Worm (Caenorhabditis elegans): ENCODE measurements around the gene T19H12.12.

T19H12.12 gene

DNA sequence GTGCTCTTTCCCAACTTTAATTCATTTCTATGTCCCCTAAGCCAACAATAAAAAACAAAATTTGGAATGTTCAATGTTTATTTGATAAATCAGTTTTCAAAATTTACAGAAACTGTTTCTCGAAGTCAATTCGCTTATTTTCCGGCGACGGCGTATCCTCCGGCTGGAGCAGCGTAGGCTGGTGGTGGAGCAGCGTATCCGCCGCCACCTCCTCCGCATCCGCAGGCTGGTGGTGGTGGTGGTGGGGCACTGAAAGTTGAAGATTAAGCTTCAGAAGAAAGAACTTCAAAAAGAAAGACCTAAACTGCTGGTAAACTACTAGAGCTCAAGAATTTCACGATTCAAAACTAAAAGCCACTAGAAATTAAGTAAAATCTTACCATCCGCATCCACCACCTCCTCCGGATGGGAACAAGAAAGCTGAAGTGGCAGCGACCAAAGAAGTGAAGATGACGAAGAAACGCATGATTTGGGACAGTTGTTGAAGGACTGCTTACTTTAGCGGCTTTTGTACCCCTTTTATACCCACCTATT, 33.6 kb downstream of the T19H12.12 start, which contains the start of gene C02E7.7:
Gene C02E7.7, minus strand, starts transcription at position 484 of the 534 bp plus-strand sequence.
- no peak for TF ChIP-seq lir-1 (GFP tag; conservative IDR thresholded peaks at IDR 0.05)
- no peak for TF ChIP-seq mcd-1 (GFP tag; IDR thresholded peaks at IDR 0.05)
- peak; percentile 74 for TF ChIP-seq zfh-2 (GFP tag; conservative IDR thresholded peaks at IDR 0.05)
- no peak for TF ChIP-seq aptf-3 (GFP tag; IDR thresholded peaks at IDR 0.05)
- no peak for TF ChIP-seq ztf-22 (GFP tag; optimal IDR thresholded peaks at IDR 0.05)
- TF ChIP-seq Y95B8A.8 (GFP tag; IDR thresholded peaks at IDR 0.05): no peak
- TF ChIP-seq egrh-3 (GFP tag; IDR thresholded peaks at IDR 0.05): peak; percentile 46; the same call in 1 of the 2 replicates
- no peak for TF ChIP-seq ceh-27 (GFP tag; optimal IDR thresholded peaks at IDR 0.05)

DNA sequence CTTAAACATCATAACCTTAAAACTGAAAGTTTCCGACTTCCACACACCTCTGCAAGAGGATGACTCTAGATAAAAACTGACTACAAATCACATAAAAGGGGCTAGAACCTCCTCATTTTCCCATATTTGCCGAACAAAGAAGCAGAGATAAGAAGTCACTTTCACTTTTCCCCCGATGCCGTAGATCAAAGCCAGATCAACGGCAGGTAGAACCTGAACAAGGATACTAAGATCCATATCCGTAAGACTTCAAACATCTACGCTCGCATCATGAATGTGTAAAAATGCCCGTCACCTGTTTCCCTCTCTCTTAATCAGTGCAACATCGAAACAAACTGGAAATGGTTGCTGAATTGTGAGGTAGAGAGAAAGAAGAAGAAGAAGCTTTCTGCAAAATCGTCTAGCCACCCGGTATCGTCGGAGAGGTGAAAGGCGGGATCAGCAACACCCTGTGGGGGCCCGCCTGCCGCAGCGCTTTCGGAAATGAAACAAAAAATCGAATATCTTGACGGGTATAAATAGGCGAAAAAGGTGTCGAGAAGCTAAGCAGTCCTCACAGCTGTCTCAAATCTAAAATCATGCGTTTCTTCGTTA, 34.2 kb downstream of the T19H12.12 start, which contains the start of gene C02E7.6:
Gene C02E7.6, plus strand, starts transcription at position 544 of the 594 bp plus-strand sequence.
- no peak for TF ChIP-seq tbx-9 (tag; optimal IDR thresholded peaks at IDR 0.05; ENCODE audit: borderline replicate concordance)
- TF ChIP-seq hsf-1 (GFP tag; IDR thresholded peaks at IDR 0.05): 0 out of 2 replicates have a peak, but pooled peaks have one; percentile 29

DNA sequence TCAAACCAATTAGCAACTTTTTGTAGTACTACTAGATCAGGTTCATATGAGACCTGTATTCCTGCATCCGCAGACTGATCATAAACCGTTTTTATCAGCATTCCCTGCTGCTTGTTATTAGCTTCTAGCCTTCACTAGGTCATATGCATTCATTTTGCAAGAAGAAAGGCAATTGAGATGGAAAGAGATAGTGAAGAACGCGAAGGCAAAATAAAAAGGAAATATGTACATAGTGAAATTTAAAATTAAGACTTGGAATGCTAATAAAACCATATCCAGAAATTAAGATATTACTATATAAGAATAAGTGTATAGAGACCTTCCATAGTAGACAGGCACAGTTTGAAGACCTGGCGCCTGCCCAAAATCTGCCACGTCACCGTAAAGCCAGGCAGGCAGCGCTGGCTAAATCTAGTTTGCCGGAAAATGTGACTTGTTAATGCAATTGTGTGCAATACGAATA, 36.1 kb downstream of the T19H12.12 start, which contains the start of the genes C02E7.8 and srh-23:
Gene C02E7.8, minus strand, starts transcription at position 101 of the 463 bp plus-strand sequence.
Gene srh-23, plus strand, starts transcription at position 413 of the 463 bp plus-strand sequence.
- TF ChIP-seq efl-1 (GFP tag; optimal IDR thresholded peaks at IDR 0.05) (no peak), atf-7 (tag; optimal IDR thresholded peaks at IDR 0.05) (no peak), hlh-12 (tag; optimal IDR thresholded peaks at IDR 0.05) (no peak), Y53G8AR.9 (GFP tag; conservative IDR thresholded peaks at IDR 0.05) (no peak), unc-62 (GFP tag; optimal IDR thresholded peaks at IDR 0.05) (no peak), madf-8 (GFP tag; conservative IDR thresholded peaks at IDR 0.05) (no peak), F23B12.7 (tag; optimal IDR thresholded peaks at IDR 0.05; ENCODE audit: insufficient read depth) (no peak), lsy-27 (tag; optimal IDR thresholded peaks at IDR 0.05; ENCODE audit: borderline replicate concordance, insufficient read depth) (no peak), ccch-3 (GFP tag; optimal IDR thresholded peaks at IDR 0.05) (no peak), ekl-4 (GFP tag; IDR thresholded peaks at IDR 0.05) (no peak), cebp-2 (GFP tag; IDR thresholded peaks at IDR 0.05) (no peak)

DNA sequence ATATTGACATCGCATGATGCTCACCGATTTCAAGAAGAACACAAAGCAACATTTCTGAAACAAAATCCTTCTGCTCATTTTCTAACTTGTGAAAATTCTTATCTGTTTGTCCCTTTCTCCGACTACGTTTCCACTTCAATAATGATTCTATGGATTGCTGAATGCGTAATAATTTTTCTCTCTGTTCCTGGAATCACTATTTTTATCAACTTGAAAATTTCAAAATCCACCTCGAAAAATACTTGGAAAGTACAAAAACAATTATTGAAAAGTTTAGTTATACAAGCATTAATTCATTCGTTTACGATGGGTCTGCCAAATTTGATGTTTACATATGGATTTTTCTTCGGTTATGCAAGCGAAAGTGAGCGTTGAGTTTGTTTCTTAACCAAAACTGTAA, 37.4 kb downstream of the T19H12.12 start, which contains the start of gene srh-22:
Gene srh-22, plus strand, starts transcription at position 301 of the 400 bp plus-strand sequence.
- no peak for TF ChIP-seq aptf-2 (GFP tag; conservative IDR thresholded peaks at IDR 0.05)

DNA sequence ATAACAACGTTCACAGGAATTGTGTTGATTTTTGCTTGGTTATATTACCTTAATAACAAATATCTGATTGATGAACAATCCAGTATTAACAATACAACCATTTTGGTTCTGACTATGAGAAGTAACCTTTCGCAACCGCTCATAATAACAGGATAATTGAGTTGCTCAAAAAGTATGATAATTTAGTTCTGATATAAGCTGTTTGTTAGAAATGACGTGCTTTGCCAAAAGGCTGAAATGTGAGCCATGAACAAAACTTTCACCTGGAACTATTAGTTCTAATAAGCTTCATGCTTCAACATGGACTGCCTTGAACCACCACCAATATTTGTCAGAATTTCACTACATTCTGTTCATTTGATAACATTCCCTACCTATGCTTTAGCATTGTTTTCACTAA, 40.0 kb downstream of the T19H12.12 start, which contains the start of gene srh-20:
Gene srh-20, plus strand, starts transcription at position 301 of the 400 bp plus-strand sequence.
- no peak for TF ChIP-seq aptf-2 (GFP tag; conservative IDR thresholded peaks at IDR 0.05)
- TF ChIP-seq B0035.1 (tag; optimal IDR thresholded peaks at IDR 0.05): no peak
- TF ChIP-seq athp-1 (tag; optimal IDR thresholded peaks at IDR 0.05): no peak
- TF ChIP-seq Y53F4B.3 (GFP tag; IDR thresholded peaks at IDR 0.05): no peak
- TF ChIP-seq ceh-79 (tag; optimal IDR thresholded peaks at IDR 0.05): no peak
- TF ChIP-seq sdz-38 (tag; optimal IDR thresholded peaks at IDR 0.05): no peak
- no peak for TF ChIP-seq rcor-1 (GFP tag; IDR thresholded peaks at IDR 0.05)
- TF ChIP-seq atf-7 (tag; optimal IDR thresholded peaks at IDR 0.05): no peak
- TF ChIP-seq F57C9.4 (tag; optimal IDR thresholded peaks at IDR 0.05): no peak
- no peak for TF ChIP-seq mcd-1 (GFP tag; IDR thresholded peaks at IDR 0.05)
- TF ChIP-seq Y79H2A.3 (GFP tag; conservative IDR thresholded peaks at IDR 0.05): no peak
- no peak for TF ChIP-seq ztf-6 (GFP tag; IDR thresholded peaks at IDR 0.05)
- TF ChIP-seq nhr-120 (GFP tag; IDR thresholded peaks at IDR 0.05): no peak
- no peak for TF ChIP-seq hlh-12 (tag; optimal IDR thresholded peaks at IDR 0.05)
- no peak for TF ChIP-seq pha-4 (tag; optimal IDR thresholded peaks at IDR 0.05)
- TF ChIP-seq F39B2.1 (GFP tag; IDR thresholded peaks at IDR 0.05): no peak
- no peak for TF ChIP-seq ekl-4 (GFP tag; IDR thresholded peaks at IDR 0.05)
- TF ChIP-seq die-1 (tag; optimal IDR thresholded peaks at IDR 0.05): no peak

Data from whole organism, young adult.